Worm (Caenorhabditis elegans) whole organism, mixed stage, embryonic: Measurements from ENCODE around the gene F10G7.12.

Experiments used
- blmp-1 ChIP-seq: fragments of 150-350 bp; optimal IDR thresholded peaks from 2 replicates; lab custom pipeline; 2014; ENCODE audit warnings: missing biosample characterization, missing genetic modification characterization
- cnd-1 ChIP-seq: fragments of 200-800 bp; sonication (Bioruptor generic); optimal IDR thresholded peaks from 2 replicates; lab custom pipeline; 2018; ENCODE audit warnings: mild to moderate bottlenecking, missing genetic modification characterization, missing compliant biosample characterization
- nhr-12 ChIP-seq: fragments of 150-350 bp; optimal IDR thresholded peaks from 2 replicates; lab custom pipeline; 2014; ENCODE audit warnings: missing biosample characterization, missing genetic modification characterization
- nhr-237 ChIP-seq: fragments of 150-350 bp; optimal IDR thresholded peaks from 2 replicates; lab custom pipeline; 2014; ENCODE audit warnings: missing biosample characterization, missing genetic modification characterization
- nhr-28 ChIP-seq: fragments of 150-350 bp; optimal IDR thresholded peaks from 2 replicates; lab custom pipeline; 2014; ENCODE audit warnings: missing biosample characterization, missing genetic modification characterization
- nhr-76 ChIP-seq: sonication (generic microtip); optimal IDR thresholded peaks from 2 replicates; lab custom pipeline; 2017; ENCODE audit warnings: missing biosample characterization, missing genetic modification characterization
- pha-4 ChIP-seq: fragments of 150-350 bp; optimal IDR thresholded peaks from 2 replicates; lab custom pipeline; 2018; ENCODE audit warnings: missing biosample characterization, missing genetic modification reagents, missing genetic modification characterization
- unc-39 ChIP-seq: fragments of 150-350 bp; optimal IDR thresholded peaks from 2 replicates; lab custom pipeline; 2014; ENCODE audit warnings: missing biosample characterization, missing genetic modification characterization

ce11 chrII:4736585-4736984 is 47.0 kb downstream of the F10G7.12 start:
- TF ChIP-seq blmp-1 (no peak), nhr-237 (tag; lab: Kevin White, UChicago) (no peak), unc-39 (tag; lab: Kevin White, UChicago) (no peak), cnd-1 (tag; lab: Kevin White, UChicago) (no peak), nhr-28 (tag; lab: Kevin White, UChicago) (no peak), nhr-12 (tag; lab: Kevin White, UChicago) (no peak), pha-4 (no peak), nhr-76 (tag; lab: Kevin White, UChicago) (no peak)
